Fruit fly (Drosophila melanogaster) whole organism, embryonic: Measurements from ENCODE around the gene Ku80.
A peak's percentile ranks its signal among the peaks of the same experiment; 100 is the strongest.

Experiments used
- B-H2 ChIP-seq: fragments of 200-800 bp; sonication (Bioruptor generic); optimal IDR thresholded peaks from 2 replicates; lab custom pipeline; 2018; ENCODE audit warnings: missing biosample characterization, mild to moderate bottlenecking, missing genetic modification characterization
- Bgb ChIP-seq: fragments of 200-800 bp; sonication (Bioruptor generic); IDR thresholded peaks from 2 replicates; pipeline ENCODE4 v1.3.6; 2022; ENCODE audit warnings: missing biosample characterization, missing genetic modification characterization; ENCODE audit not compliant: partially characterized antibody
- CG15514 ChIP-seq: fragments of 200-800 bp; sonication (Bioruptor generic); optimal IDR thresholded peaks from 3 replicates; lab custom pipeline; 2017; ENCODE audit warnings: missing biosample characterization, missing genetic modification characterization, mild to moderate bottlenecking, moderate library complexity, missing genetic modification reagents
- CG1603 ChIP-seq: fragments of 200-800 bp; sonication (Bioruptor generic); optimal IDR thresholded peaks from 2 replicates; lab custom pipeline; 2019; ENCODE audit warnings: missing biosample characterization, mild to moderate bottlenecking, missing genetic modification characterization, moderate library complexity
- CG16813 ChIP-seq: fragments of 200-800 bp; sonication (Bioruptor generic); IDR thresholded peaks from 3 replicates; pipeline ENCODE4 v1.3.6; 2022; ENCODE audit warnings: missing biosample characterization, missing genetic modification characterization; ENCODE audit not compliant: partially characterized antibody
- CG17186 ChIP-seq: fragments of 200-800 bp; sonication (Bioruptor generic); optimal IDR thresholded peaks from 3 replicates; lab custom pipeline; 2017; ENCODE audit warnings: missing biosample characterization, missing genetic modification reagents, missing genetic modification characterization
- CG2116 ChIP-seq: fragments of 200-800 bp; sonication (Bioruptor generic); optimal IDR thresholded peaks from 3 replicates; lab custom pipeline; 2018; ENCODE audit warnings: missing biosample characterization, mild to moderate bottlenecking, missing genetic modification characterization
- CG2129 ChIP-seq: fragments of 200-800 bp; sonication (Bioruptor generic); IDR thresholded peaks from 2 replicates; pipeline ENCODE4 v1.3.6; 2022; ENCODE audit warnings: missing biosample characterization, missing genetic modification characterization; ENCODE audit not compliant: partially characterized antibody
- CG2678 ChIP-seq: fragments of 200-800 bp; sonication (Bioruptor generic); optimal IDR thresholded peaks from 3 replicates; lab custom pipeline; 2019; ENCODE audit warnings: missing biosample characterization, mild to moderate bottlenecking, missing genetic modification characterization, moderate library complexity
- CG34224 ChIP-seq: fragments of 200-800 bp; sonication (Bioruptor generic); IDR thresholded peaks from 3 replicates; pipeline ENCODE4 v1.3.6; 2022; ENCODE audit warnings: missing biosample characterization, missing genetic modification characterization; ENCODE audit not compliant: partially characterized antibody
- CG34376 ChIP-seq: fragments of 200-800 bp; sonication (Bioruptor generic); optimal IDR thresholded peaks from 2 replicates; lab custom pipeline; 2018; ENCODE audit warnings: missing biosample characterization, mild to moderate bottlenecking, missing genetic modification characterization
- CG4282 ChIP-seq: fragments of 200-800 bp; sonication (Bioruptor generic); optimal IDR thresholded peaks from 2 replicates; lab custom pipeline; 2016; ENCODE audit warnings: missing biosample characterization, missing genetic modification characterization
- CG4328 ChIP-seq: fragments of 200-800 bp; sonication (Bioruptor generic); optimal IDR thresholded peaks from 3 replicates; lab custom pipeline; 2017; ENCODE audit warnings: missing biosample characterization, missing genetic modification reagents, missing genetic modification characterization
- CG4617 ChIP-seq: fragments of 200-800 bp; sonication (Bioruptor generic); optimal IDR thresholded peaks from 3 replicates; lab custom pipeline; 2016; ENCODE audit warnings: missing biosample characterization, missing genetic modification characterization, borderline replicate concordance
- CG6654 ChIP-seq: fragments of 200-800 bp; sonication (Bioruptor generic); optimal IDR thresholded peaks from 2 replicates; lab custom pipeline; 2017; ENCODE audit warnings: missing biosample characterization, mild to moderate bottlenecking, missing genetic modification characterization
- CG7556 ChIP-seq: fragments of 200-800 bp; sonication (Bioruptor generic); optimal IDR thresholded peaks from 2 replicates; lab custom pipeline; 2017; ENCODE audit warnings: missing biosample characterization, mild to moderate bottlenecking, missing genetic modification characterization
- CG7963 ChIP-seq: fragments of 200-800 bp; sonication (Bioruptor generic); IDR thresholded peaks from 3 replicates; pipeline ENCODE4 v1.3.6; 2022; ENCODE audit warnings: missing biosample characterization, missing genetic modification characterization; ENCODE audit not compliant: partially characterized antibody
- CG8765 ChIP-seq: fragments of 200-800 bp; sonication (Bioruptor generic); IDR thresholded peaks from 2 replicates; pipeline ENCODE4 v1.3.6; 2022; ENCODE audit warnings: missing biosample characterization, missing genetic modification characterization
- CTCF ChIP-seq: fragments of 200-800 bp; sonication (Bioruptor generic); optimal IDR thresholded peaks from 2 replicates; lab custom pipeline; 2017; ENCODE audit warnings: missing biosample characterization, mild to moderate bottlenecking, missing genetic modification characterization, moderate library complexity
- Dek ChIP-seq: fragments of 200-800 bp; sonication (Bioruptor generic); optimal IDR thresholded peaks from 3 replicates; lab custom pipeline; 2019; ENCODE audit warnings: missing biosample characterization, mild to moderate bottlenecking, missing genetic modification characterization, moderate library complexity
- Dp ChIP-seq: fragments of 200-800 bp; sonication (Bioruptor generic); optimal IDR thresholded peaks from 2 replicates; lab custom pipeline; 2018; ENCODE audit warnings: missing biosample characterization, mild to moderate bottlenecking, missing genetic modification characterization, moderate library complexity
- Dref ChIP-seq: fragments of 200-800 bp; sonication (Bioruptor generic); IDR thresholded peaks from 2 replicates; pipeline ENCODE4 v1.3.6; 2022; ENCODE audit warnings: missing biosample characterization, missing genetic modification characterization
- E2f2 ChIP-seq: fragments of 200-800 bp; sonication (Bioruptor generic); IDR thresholded peaks from 2 replicates; pipeline ENCODE4 v1.3.6; 2022; ENCODE audit warnings: missing biosample characterization, missing genetic modification characterization
- H15 ChIP-seq: fragments of 200-800 bp; sonication (Bioruptor generic); IDR thresholded peaks from 3 replicates; pipeline ENCODE4 v1.3.6; 2022; ENCODE audit warnings: missing biosample characterization, missing genetic modification characterization
- Hey ChIP-seq: fragments of 200-800 bp; sonication (Bioruptor generic); optimal IDR thresholded peaks from 3 replicates; lab custom pipeline; 2018; ENCODE audit warnings: missing biosample characterization, mild to moderate bottlenecking, missing genetic modification characterization
- Med ChIP-seq: fragments of 200-800 bp; sonication (Bioruptor generic); peaks from one replicate; lab custom pipeline; 2016; ENCODE audit warnings: missing biosample characterization, missing genetic modification characterization, mild to moderate bottlenecking, inconsistent platforms, moderate library complexity
- Nf-YA ChIP-seq: fragments of 200-800 bp; sonication (Bioruptor generic); IDR thresholded peaks from 2 replicates; pipeline ENCODE4 v1.3.6; 2022; ENCODE audit warnings: missing biosample characterization, missing genetic modification characterization
- Optix ChIP-seq: fragments of 200-800 bp; sonication (Bioruptor generic); IDR thresholded peaks from 3 replicates; pipeline ENCODE4 v1.3.6; 2022; ENCODE audit warnings: missing biosample characterization, missing genetic modification characterization
- Sin3A ChIP-seq: fragments of >200 bp; optimal IDR thresholded peaks from 2 replicates; lab custom pipeline; 2018
- Sry-δ ChIP-seq: fragments of 200-800 bp; sonication (Bioruptor generic); optimal IDR thresholded peaks from 2 replicates; lab custom pipeline; 2016; ENCODE audit warnings: missing biosample characterization, missing genetic modification characterization
- Tbp ChIP-seq: fragments of >200 bp; optimal IDR thresholded peaks from 2 replicates; lab custom pipeline; 2018; ENCODE audit warnings: missing biosample characterization, missing genetic modification characterization
- YL-1 ChIP-seq: fragments of 200-800 bp; sonication (Bioruptor generic); optimal IDR thresholded peaks from 3 replicates; lab custom pipeline; 2017; ENCODE audit warnings: missing biosample characterization, mild to moderate bottlenecking, missing genetic modification characterization
- chinmo ChIP-seq: fragments of 200-800 bp; sonication (Bioruptor generic); IDR thresholded peaks from 4 replicates; pipeline ENCODE4 v1.3.6; 2022; ENCODE audit warnings: missing biosample characterization, missing genetic modification characterization; ENCODE audit not compliant: partially characterized antibody
- gcm ChIP-seq: fragments of 200-800 bp; sonication (Bioruptor generic); optimal IDR thresholded peaks from 2 replicates; lab custom pipeline; 2019; ENCODE audit warnings: missing biosample characterization, mild to moderate bottlenecking, missing genetic modification characterization, moderate library complexity
- grau ChIP-seq: fragments of 200-800 bp; optimal IDR thresholded peaks from 3 replicates; lab custom pipeline; 2019; ENCODE audit warnings: missing biosample characterization, mild to moderate bottlenecking, missing genetic modification characterization, moderate library complexity
- grn ChIP-seq: fragments of 200-800 bp; sonication (Bioruptor generic); optimal IDR thresholded peaks from 3 replicates; lab custom pipeline; 2017; ENCODE audit warnings: missing biosample characterization, missing genetic modification characterization
- hth ChIP-seq: fragments of >200 bp; optimal IDR thresholded peaks from 2 replicates; lab custom pipeline; 2017; ENCODE audit warnings: inconsistent platforms
- kah ChIP-seq: fragments of 200-800 bp; sonication (Bioruptor generic); optimal IDR thresholded peaks from 2 replicates; lab custom pipeline; 2018; ENCODE audit warnings: missing biosample characterization, mild to moderate bottlenecking, missing genetic modification characterization
- knrl ChIP-seq: fragments of 200-800 bp; sonication (Bioruptor generic); IDR thresholded peaks from 3 replicates; pipeline ENCODE4 v1.3.6; 2022; ENCODE audit warnings: missing biosample characterization, missing genetic modification characterization; ENCODE audit not compliant: partially characterized antibody
- nerfin-1 ChIP-seq: fragments of 200-800 bp; sonication (Bioruptor generic); optimal IDR thresholded peaks from 3 replicates; lab custom pipeline; 2019; ENCODE audit warnings: missing biosample characterization, mild to moderate bottlenecking, missing genetic modification characterization, moderate library complexity
- pzg ChIP-seq: fragments of 200-800 bp; sonication (Bioruptor generic); optimal IDR thresholded peaks from 3 replicates; lab custom pipeline; 2018; ENCODE audit warnings: missing biosample characterization, mild to moderate bottlenecking, missing genetic modification characterization, moderate library complexity
- scrt ChIP-seq: fragments of 200-800 bp; sonication (Bioruptor generic); optimal IDR thresholded peaks from 2 replicates; lab custom pipeline; 2018; ENCODE audit warnings: missing biosample characterization, mild to moderate bottlenecking, missing genetic modification characterization, moderate library complexity
- sens-2 ChIP-seq: fragments of 200-800 bp; sonication (Bioruptor generic); IDR thresholded peaks from 2 replicates; pipeline ENCODE4 v1.3.6; 2022; ENCODE audit warnings: missing biosample characterization, missing genetic modification characterization
- unc-4 ChIP-seq: fragments of 200-800 bp; sonication (Bioruptor generic); IDR thresholded peaks from 2 replicates; pipeline ENCODE4 v1.3.6; 2022; ENCODE audit warnings: missing biosample characterization, missing genetic modification characterization; ENCODE audit not compliant: partially characterized antibody

Ku80 gene

dm6 chr2L:15783785-15784184 is 12.8 kb upstream of the Ku80 start, which contains the start of gene t-Grip91:
Gene t-Grip91, plus strand, starts transcription at chr2L:15784085.
- TF ChIP-seq CG2678 (tag; lab: Kevin White, UChicago) (no peak), sens-2 (GFP tag; lab: Robert Waterston, UW) (no peak), B-H2 (no peak), CG7556 (no peak), Dek (tag; lab: Kevin White, UChicago) (no peak), Hey (no peak)

- TF ChIP-seq CG4617 (GFP tag; lab: Kevin White, UChicago) (no peak), CTCF (GFP tag; lab: Kevin White, UChicago) (peak; percentile 73), Sin3A (lab: Kevin White, UChicago) (no peak)
Observed at dm6 chr2L:15782996-15783395, 12.0 kb upstream of the Ku80 start.

- TF ChIP-seq unc-4 (GFP tag; lab: Robert Waterston, UW) (no peak), YL-1 (no peak), Tbp (GFP tag; lab: Kevin White, UChicago) (no peak), hth (lab: Kevin White, UChicago) (no peak), gcm (GFP tag; lab: Kevin White, UChicago) (no peak), H15 (no peak), CG34376 (GFP tag; lab: Kevin White, UChicago) (no peak)
Observed at dm6 chr2L:15776752-15777151, 5.8 kb upstream of the Ku80 start, which contains the start of gene CG43760. Gene CG43760, minus strand, starts transcription at chr2L:15776852.

dm6 chr2L:15773013-15773412 is 2.1 kb upstream of the Ku80 start, which contains the start of gene CG31826:
Gene CG31826, minus strand, starts transcription at chr2L:15773113.
- TF ChIP-seq Optix (GFP tag; lab: Robert Waterston, UW) (no peak), CG4282 (GFP tag; lab: Kevin White, UChicago) (no peak)

dm6 chr2L:15768097-15768496 is 2.9 kb downstream of the Ku80 start, which contains the start of gene wek:
Gene wek, minus strand, starts transcription at chr2L:15768349.
- TF ChIP-seq grn (GFP tag; lab: Kevin White, UChicago) (peak; percentile 88), Dp (GFP tag; lab: Kevin White, UChicago) (peak; percentile 82), CG6654 (GFP tag; lab: Kevin White, UChicago) (no peak), CG4328 (GFP tag; lab: Kevin White, UChicago) (no peak), CG34224 (GFP tag; lab: Robert Waterston, UW) (peak; percentile 88), pzg (GFP tag; lab: Kevin White, UChicago) (peak; percentile 50), CG1603 (tag; lab: Kevin White, UChicago) (peak; percentile 44), CG15514 (GFP tag; lab: Kevin White, UChicago) (peak; percentile 89), scrt (GFP tag; lab: Kevin White, UChicago) (peak; percentile 89), Nf-YA (GFP tag; lab: Robert Waterston, UW) (no peak), grau (peak; percentile 76), knrl (GFP tag; lab: Robert Waterston, UW) (peak; percentile 60; the same call in 2 of the 3 replicates), chinmo (GFP tag; lab: Robert Waterston, UW) (peak; percentile 88; the same call in 3 of the 4 replicates), Sry-δ (GFP tag; lab: Kevin White, UChicago) (peak; percentile 65), E2f2 (GFP tag; lab: Robert Waterston, UW) (peak; percentile 93), unc-4 (GFP tag; lab: Robert Waterston, UW) (peak; percentile 73), CG7963 (peak; percentile 85), CG17186 (peak; percentile 20), Dref (GFP tag; lab: Robert Waterston, UW) (peak; percentile 83), Bgb (GFP tag; lab: Robert Waterston, UW) (peak; percentile 74), CG16813 (GFP tag; lab: Robert Waterston, UW) (peak; percentile 65), Med (GFP tag; lab: Kevin White, UChicago) (peak; percentile 25), CG2116 (peak; percentile 79), nerfin-1 (tag; lab: Kevin White, UChicago) (peak; percentile 73), CG8765 (GFP tag; lab: Robert Waterston, UW) (no peak), CG2129 (GFP tag; lab: Robert Waterston, UW) (peak; percentile 24; the same call in 1 of the 2 replicates), kah (peak; percentile 95)
